Worm (Caenorhabditis elegans) whole organism, L3 larva: Measurements from ENCODE around the gene R03G8.3.

Source experiments
- R02D3.7 ChIP-seq: fragments of 150-350 bp; optimal IDR thresholded peaks from 2 replicates; lab custom pipeline; 2014; ENCODE audit warnings: missing biosample characterization, missing genetic modification characterization
- ZK546.5 ChIP-seq: sonication (generic microtip); optimal IDR thresholded peaks from 2 replicates; lab custom pipeline; 2017; ENCODE audit warnings: missing biosample characterization, missing genetic modification characterization
- aly-2 ChIP-seq: fragments of 150-350 bp; optimal IDR thresholded peaks from 2 replicates; lab custom pipeline; 2014; ENCODE audit warnings: missing biosample characterization, missing genetic modification characterization
- ama-1 ChIP-seq: fragments of 150-350 bp; optimal IDR thresholded peaks from 2 replicates; lab custom pipeline; 2018
- ceh-16 ChIP-seq: sonication (generic microtip); optimal IDR thresholded peaks from 2 replicates; lab custom pipeline; 2017; ENCODE audit warnings: missing biosample characterization, missing genetic modification characterization
- ceh-82 ChIP-seq: fragments of 150-350 bp; optimal IDR thresholded peaks from 2 replicates; lab custom pipeline; 2014; ENCODE audit warnings: missing biosample characterization, missing genetic modification characterization
- daf-12 ChIP-seq: fragments of 150-350 bp; optimal IDR thresholded peaks from 2 replicates; lab custom pipeline; 2014; ENCODE audit warnings: missing biosample characterization, missing genetic modification reagents, missing genetic modification characterization
- egl-27 ChIP-seq: sonication (generic microtip); optimal IDR thresholded peaks from 4 replicates; lab custom pipeline; 2017; ENCODE audit warnings: missing biosample characterization, missing genetic modification reagents, missing genetic modification characterization
- egl-5 ChIP-seq: fragments of 150-350 bp; optimal IDR thresholded peaks from 2 replicates; lab custom pipeline; 2017; ENCODE audit warnings: missing biosample characterization, missing genetic modification reagents, missing genetic modification characterization, inconsistent platforms
- elt-2 ChIP-seq: sonication (generic microtip); optimal IDR thresholded peaks from 2 replicates; lab custom pipeline; 2016; ENCODE audit warnings: missing genetic modification reagents, mild to moderate bottlenecking, missing genetic modification characterization, missing compliant biosample characterization
- elt-3 ChIP-seq, 3 experiments: fragments of 150-350 bp in 1 of 3; sonication (generic microtip) in 2 of 3; optimal IDR thresholded peaks; 2 replicates in 2 of 3; 4 replicates in 1 of 3; lab custom pipeline; 2014 to 2017; ENCODE audit warnings: missing biosample characterization in 3 of 3, missing genetic modification characterization in 3 of 3
- eor-1 ChIP-seq, 2 experiments: fragments of 150-350 bp; optimal IDR thresholded peaks; 2 replicates each; lab custom pipeline; 2014 to 2018; ENCODE audit warnings: missing biosample characterization in 2 of 2, missing genetic modification characterization in 2 of 2
- fkh-2 ChIP-seq: fragments of 150-350 bp; optimal IDR thresholded peaks from 2 replicates; lab custom pipeline; 2014; ENCODE audit warnings: missing biosample characterization, missing genetic modification reagents, missing genetic modification characterization
- fos-1 ChIP-seq: fragments of 150-350 bp; optimal IDR thresholded peaks from 2 replicates; lab custom pipeline; 2014; ENCODE audit warnings: missing biosample characterization, missing genetic modification characterization
- hmg-11 ChIP-seq: sonication (generic microtip); optimal IDR thresholded peaks from 2 replicates; lab custom pipeline; 2016; ENCODE audit warnings: missing genetic modification characterization, missing compliant biosample characterization
- jun-1 ChIP-seq: fragments of 150-350 bp; optimal IDR thresholded peaks from 2 replicates; lab custom pipeline; 2014; ENCODE audit warnings: missing biosample characterization, missing genetic modification reagents, missing genetic modification characterization
- lin-15B ChIP-seq: fragments of 150-350 bp; optimal IDR thresholded peaks from 2 replicates; lab custom pipeline; 2014; ENCODE audit warnings: missing biosample characterization, missing genetic modification characterization
- lin-39 ChIP-seq: fragments of 150-350 bp; optimal IDR thresholded peaks from 2 replicates; lab custom pipeline; 2018; ENCODE audit warnings: missing biosample characterization, missing genetic modification reagents, missing genetic modification characterization
- lsy-12 ChIP-seq: sonication (generic microtip); optimal IDR thresholded peaks from 2 replicates; lab custom pipeline; 2016; ENCODE audit warnings: mild to moderate bottlenecking, missing genetic modification characterization, missing compliant biosample characterization
- mdl-1 ChIP-seq: fragments of 150-350 bp; optimal IDR thresholded peaks from 2 replicates; lab custom pipeline; 2014; ENCODE audit warnings: missing biosample characterization, missing genetic modification characterization
- nfya-1 ChIP-seq: sonication (generic microtip); optimal IDR thresholded peaks from 2 replicates; lab custom pipeline; 2017; ENCODE audit warnings: missing genetic modification characterization, mild to moderate bottlenecking, missing compliant biosample characterization, antibody characterized with exemption, moderate library complexity; ENCODE audit not compliant: insufficient read depth
- nhr-11 ChIP-seq: fragments of 150-350 bp; optimal IDR thresholded peaks from 2 replicates; lab custom pipeline; 2014; ENCODE audit warnings: missing biosample characterization, missing genetic modification characterization
- nhr-12 ChIP-seq: fragments of 150-350 bp; optimal IDR thresholded peaks from 2 replicates; lab custom pipeline; 2014; ENCODE audit warnings: missing biosample characterization, missing genetic modification characterization
- nhr-23 ChIP-seq: fragments of 150-350 bp; optimal IDR thresholded peaks from 2 replicates; lab custom pipeline; 2014; ENCODE audit warnings: missing biosample characterization, missing genetic modification reagents, missing genetic modification characterization
- nhr-237 ChIP-seq: fragments of 150-350 bp; optimal IDR thresholded peaks from 2 replicates; lab custom pipeline; 2014; ENCODE audit warnings: missing biosample characterization, missing genetic modification characterization
- nhr-25 ChIP-seq: sonication (generic microtip); optimal IDR thresholded peaks from 2 replicates; lab custom pipeline; 2017; ENCODE audit warnings: missing biosample characterization, missing genetic modification characterization
- nhr-28 ChIP-seq: fragments of 150-350 bp; optimal IDR thresholded peaks from 2 replicates; lab custom pipeline; 2014; ENCODE audit warnings: missing biosample characterization, missing genetic modification characterization
- nhr-43 ChIP-seq: sonication (generic microtip); optimal IDR thresholded peaks from 2 replicates; lab custom pipeline; 2016; ENCODE audit warnings: mild to moderate bottlenecking, missing genetic modification characterization, missing compliant biosample characterization; ENCODE audit not compliant: poor library complexity, severe bottlenecking
- nhr-67 ChIP-seq: fragments of 150-350 bp; optimal IDR thresholded peaks from 2 replicates; lab custom pipeline; 2014; ENCODE audit warnings: missing biosample characterization, missing genetic modification characterization
- nhr-77 ChIP-seq: fragments of 150-350 bp; optimal IDR thresholded peaks from 2 replicates; lab custom pipeline; 2014; ENCODE audit warnings: missing biosample characterization, missing genetic modification characterization
- pha-4 ChIP-seq: fragments of 150-350 bp; optimal IDR thresholded peaks from 2 replicates; lab custom pipeline; 2014; ENCODE audit warnings: missing biosample characterization, missing genetic modification reagents, missing genetic modification characterization
- pqm-1 ChIP-seq: fragments of 150-350 bp; optimal IDR thresholded peaks from 2 replicates; lab custom pipeline; 2017; ENCODE audit warnings: missing biosample characterization, missing genetic modification characterization, inconsistent platforms
- sea-2 ChIP-seq: fragments of 150-350 bp; sonication (generic microtip); optimal IDR thresholded peaks from 4 replicates; lab custom pipeline; 2014; ENCODE audit warnings: missing biosample characterization, missing genetic modification reagents, missing genetic modification characterization
- snpc-4 ChIP-seq: fragments of 150-350 bp; optimal IDR thresholded peaks from 2 replicates; lab custom pipeline; 2014; ENCODE audit warnings: missing biosample characterization, missing genetic modification characterization
- tbx-2 ChIP-seq: sonication (generic microtip); optimal IDR thresholded peaks from 2 replicates; lab custom pipeline; 2016; ENCODE audit warnings: mild to moderate bottlenecking, missing genetic modification characterization, missing compliant biosample characterization
- zag-1 ChIP-seq: fragments of 150-350 bp; optimal IDR thresholded peaks from 2 replicates; lab custom pipeline; 2014; ENCODE audit warnings: missing biosample characterization, missing genetic modification characterization
- ztf-4 ChIP-seq: fragments of 150-350 bp; optimal IDR thresholded peaks from 2 replicates; lab custom pipeline; 2014; ENCODE audit warnings: missing biosample characterization, missing genetic modification characterization

The R03G8.3 gene

ce11 chrX:13102838-13103237 lies 12.1 kb downstream of the R03G8.3 start:
- TF ChIP-seq ama-1 (lab: Kevin White, UChicago) (no peak), zag-1 (no peak), hmg-11 (no peak), nhr-43 (no peak), nhr-67 (no peak), lin-39 (tag; lab: Kevin White, UChicago) (no peak), pha-4 (tag; lab: Kevin White, UChicago) (no peak), tbx-2 (tag; lab: Kevin White, UChicago) (no peak), ZK546.5 (tag; lab: Kevin White, UChicago) (no peak), nhr-11 (no peak), R02D3.7 (tag; lab: Kevin White, UChicago) (no peak), daf-12 (tag; lab: Kevin White, UChicago) (no peak), ztf-4 (tag; lab: Kevin White, UChicago) (no peak), sea-2 (GFP tag; lab: Kevin White, UChicago) (no peak), nhr-28 (no peak)
- TF ChIP-seq, all 47 proteins: peak for 0

- TF ChIP-seq nhr-23 (tag; lab: Kevin White, UChicago): peak; percentile 79
- peak; percentile 87 for TF ChIP-seq nhr-43
- peak in 1 of 3 experiments; percentile 80 for TF ChIP-seq elt-3 (tag; optimal IDR thresholded peaks at IDR 0.05; lab: Kevin White, UChicago)
- TF ChIP-seq fos-1 (tag; lab: Kevin White, UChicago): peak; percentile 40
- no peak for TF ChIP-seq nhr-67
- no peak for TF ChIP-seq ZK546.5 (tag; lab: Kevin White, UChicago)
- TF ChIP-seq nfya-1 (tag; lab: Kevin White, UChicago): no peak
- TF ChIP-seq ama-1 (lab: Kevin White, UChicago): peak; percentile 70
- peak; percentile 79 for TF ChIP-seq jun-1 (tag; lab: Kevin White, UChicago)
- peak; percentile 80 for TF ChIP-seq pha-4 (tag; lab: Kevin White, UChicago)
- peak; percentile 65 for TF ChIP-seq nhr-25
- TF ChIP-seq lsy-12: peak; percentile 62
- no peak for TF ChIP-seq eor-1 (tag; optimal IDR thresholded peaks at IDR 0.05; lab: Kevin White, UChicago)
- no peak for TF ChIP-seq zag-1
- TF ChIP-seq lin-39 (tag; lab: Kevin White, UChicago): peak; percentile 69
- peak; percentile 92 for TF ChIP-seq mdl-1 (tag; lab: Kevin White, UChicago)
- no peak for TF ChIP-seq egl-5 (tag; lab: Kevin White, UChicago)
- no peak for TF ChIP-seq nhr-11
- peak; percentile 53 for TF ChIP-seq snpc-4
- no peak for TF ChIP-seq ceh-82
- no peak for TF ChIP-seq R02D3.7 (tag; lab: Kevin White, UChicago)
- no peak for TF ChIP-seq ceh-16 (tag; lab: Kevin White, UChicago)
- peak; percentile 95 for TF ChIP-seq elt-2 (tag; lab: Kevin White, UChicago)
- TF ChIP-seq fkh-2 (tag; lab: Kevin White, UChicago): no peak
- TF ChIP-seq lin-15B (tag; lab: Kevin White, UChicago): peak; percentile 50
- no peak for TF ChIP-seq nhr-12 (tag; lab: Kevin White, UChicago)
- peak; percentile 85 for TF ChIP-seq pqm-1 (tag; lab: Kevin White, UChicago)
- TF ChIP-seq egl-27 (tag; lab: Kevin White, UChicago): peak; percentile 48
- no peak for TF ChIP-seq daf-12 (tag; lab: Kevin White, UChicago)
Observed at ce11 chrX:13104966-13105365, 14.2 kb downstream of the R03G8.3 start, which contains the start of gene F17H10.1. Gene F17H10.1, plus strand, starts transcription at chrX:13105241.

DNA sequence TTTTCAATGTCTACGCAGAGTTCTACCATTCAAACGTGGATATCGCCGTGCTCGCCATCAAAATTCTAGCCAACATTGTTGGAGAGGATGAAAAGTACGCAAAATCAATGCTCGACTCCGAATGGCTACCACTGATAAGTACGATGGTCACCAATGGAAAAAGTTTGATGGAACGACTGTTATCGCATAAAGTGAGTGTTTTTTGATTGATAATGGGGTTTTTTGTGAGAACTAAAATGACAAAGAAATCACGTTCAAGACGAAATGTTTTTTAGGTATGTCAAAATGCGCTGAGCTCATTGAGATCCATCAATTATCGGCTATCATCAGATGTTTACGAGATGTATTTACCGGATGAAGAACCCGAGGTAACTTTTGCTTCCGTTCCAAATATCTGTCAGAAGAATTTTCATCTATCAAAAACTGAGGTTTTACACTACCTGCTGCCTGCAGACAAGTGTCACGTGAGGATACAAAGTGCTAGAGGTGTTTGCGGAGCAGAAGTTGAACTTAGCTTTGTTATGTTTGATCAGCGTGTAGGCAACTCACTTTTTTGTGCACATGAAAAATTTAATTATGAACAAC lies 15.5 kb downstream of the R03G8.3 start:
- TF ChIP-seq aly-2 (tag; lab: Kevin White, UChicago) (no peak), ceh-16 (tag; lab: Kevin White, UChicago) (no peak), nhr-77 (no peak), lin-39 (tag; lab: Kevin White, UChicago) (no peak), jun-1 (tag; lab: Kevin White, UChicago) (peak; percentile 7), zag-1 (no peak), elt-2 (tag; lab: Kevin White, UChicago) (peak; percentile 80), nhr-237 (tag; lab: Kevin White, UChicago) (no peak), ztf-4 (tag; lab: Kevin White, UChicago) (no peak), nfya-1 (tag; lab: Kevin White, UChicago) (peak; percentile 22)
